Worm (Caenorhabditis elegans): ENCODE data around the gene C28G1.6.

Gene C28G1.6

ce11 chrX:8831162-8831561 lies at the start of gene C28G1.6:
C28G1.6 (minus strand) TSS chrX:8831262.
- TF ChIP-seq nhr-76 (tag; optimal IDR thresholded peaks at IDR 0.05) (no peak), elt-2 (tag; optimal IDR thresholded peaks at IDR 0.05) (peak; percentile 54), pha-4 (tag; optimal IDR thresholded peaks at IDR 0.05) (peak; percentile 22)

ce11 chrX:8879349-8879748 lies 48.3 kb upstream of the C28G1.6 start, which contains the start of gene C06E2.2:
C06E2.2 (plus strand) TSS chrX:8879649.
- TF ChIP-seq unc-62 (GFP tag; optimal IDR thresholded peaks at IDR 0.05) (no peak), aly-2 (tag; optimal IDR thresholded peaks at IDR 0.05) (no peak), zag-1 (tag; optimal IDR thresholded peaks at IDR 0.05) (no peak)

ce11 chrX:8878709-8879108 lies 47.6 kb upstream of the C28G1.6 start:
- TF ChIP-seq nfya-1 (tag; optimal IDR thresholded peaks at IDR 0.05; ENCODE audit: insufficient read depth) (no peak), fkh-2 (tag; optimal IDR thresholded peaks at IDR 0.05) (no peak), nhr-28 (tag; optimal IDR thresholded peaks at IDR 0.05) (no peak), fkh-10 (GFP tag; optimal IDR thresholded peaks at IDR 0.05) (no peak), sea-2 (GFP tag; optimal IDR thresholded peaks at IDR 0.05) (no peak), ztf-11 (tag; optimal IDR thresholded peaks at IDR 0.05) (no peak), lin-15B (tag; optimal IDR thresholded peaks at IDR 0.05) (no peak), elt-2 (tag; optimal IDR thresholded peaks at IDR 0.05) (no peak), daf-12 (tag; optimal IDR thresholded peaks at IDR 0.05) (no peak), lin-39 (tag; optimal IDR thresholded peaks at IDR 0.05) (no peak)

ce11 chrX:8877162-8877561 lies 46.1 kb upstream of the C28G1.6 start:
- TF ChIP-seq nhr-67 (tag; optimal IDR thresholded peaks at IDR 0.05) (no peak), aly-2 (tag; optimal IDR thresholded peaks at IDR 0.05) (no peak)

- TF ChIP-seq ZK546.5 (tag; optimal IDR thresholded peaks at IDR 0.05) (no peak), elt-1 (tag; optimal IDR thresholded peaks at IDR 0.05) (peak; percentile 72), nhr-25 (tag; optimal IDR thresholded peaks at IDR 0.05) (peak; percentile 50)
Observed at ce11 chrX:8875867-8876266, 44.8 kb upstream of the C28G1.6 start.

ce11 chrX:8874748-8875147 lies 43.7 kb upstream of the C28G1.6 start, which contains the start of gene C06E2.1:
C06E2.1 (minus strand) TSS chrX:8874848.
- TF ChIP-seq ceh-16 (tag; optimal IDR thresholded peaks at IDR 0.05) (no peak), nhr-43 (tag; optimal IDR thresholded peaks at IDR 0.05; ENCODE audit: poor library complexity, severe bottlenecking) (no peak), sea-2 (GFP tag; optimal IDR thresholded peaks at IDR 0.05) (no peak), lin-39 (tag; optimal IDR thresholded peaks at IDR 0.05) (no peak)

ce11 chrX:8869112-8869675 lies 38.1 kb upstream of the C28G1.6 start, which contains the start of the genes ubc-22 and ubc-21:
ubc-22 (minus strand) TSS chrX:8869162.
ubc-21 (plus strand) TSS chrX:8869625.
- TF ChIP-seq ZK546.5 (tag; optimal IDR thresholded peaks at IDR 0.05): no peak
- peak; percentile 31 for TF ChIP-seq lin-39 (tag; optimal IDR thresholded peaks at IDR 0.05)
- peak; percentile 58 for TF ChIP-seq nfya-1 (tag; optimal IDR thresholded peaks at IDR 0.05; ENCODE audit: insufficient read depth)
- TF ChIP-seq lin-15B (tag; optimal IDR thresholded peaks at IDR 0.05): peak; percentile 32

- no peak for TF ChIP-seq fkh-10 (GFP tag; optimal IDR thresholded peaks at IDR 0.05)
- TF ChIP-seq skn-1 (tag; optimal IDR thresholded peaks at IDR 0.05): no peak
- no peak for TF ChIP-seq unc-39 (tag; optimal IDR thresholded peaks at IDR 0.05)
- no peak for TF ChIP-seq unc-62 (GFP tag; optimal IDR thresholded peaks at IDR 0.05)
- no peak for TF ChIP-seq ztf-4 (tag; optimal IDR thresholded peaks at IDR 0.05)
- TF ChIP-seq lsy-12 (tag; optimal IDR thresholded peaks at IDR 0.05): no peak
- no peak for TF ChIP-seq lin-15B (tag; optimal IDR thresholded peaks at IDR 0.05)
Observed at ce11 chrX:8866563-8866962, 35.5 kb upstream of the C28G1.6 start, which contains the start of gene ins-9. ins-9 (minus strand) TSS chrX:8866663.

ce11 chrX:8860958-8861357 lies 29.9 kb upstream of the C28G1.6 start, which contains the start of gene C06E2.9:
C06E2.9 (plus strand) TSS chrX:8861258.
- TF ChIP-seq elt-1 (tag; optimal IDR thresholded peaks at IDR 0.05): peak; percentile 9
- no peak for TF ChIP-seq zag-1 (tag; optimal IDR thresholded peaks at IDR 0.05)

Measured in whole organism, L3 larva.